Worm (Caenorhabditis elegans) whole organism, L1 larva: Measurements from ENCODE around the gene rha-2.

ENCODE experiments used
- C04F5.9 ChIP-seq: sonication (generic microtip); optimal IDR thresholded peaks from 2 replicates; lab custom pipeline; 2016; ENCODE audit warnings: missing genetic modification characterization, missing compliant biosample characterization
- F16B12.6 ChIP-seq: fragments of 150-350 bp; optimal IDR thresholded peaks from 2 replicates; lab custom pipeline; 2014; ENCODE audit warnings: missing biosample characterization, missing genetic modification characterization
- aha-1 ChIP-seq: fragments of 150-350 bp; optimal IDR thresholded peaks from 2 replicates; lab custom pipeline; 2014; ENCODE audit warnings: missing biosample characterization, missing genetic modification characterization
- aly-2 ChIP-seq: fragments of 150-350 bp; optimal IDR thresholded peaks from 2 replicates; lab custom pipeline; 2014; ENCODE audit warnings: missing biosample characterization, missing genetic modification characterization
- ama-1 ChIP-seq: fragments of 150-350 bp; optimal IDR thresholded peaks from 2 replicates; lab custom pipeline; 2014
- blmp-1 ChIP-seq: fragments of 150-350 bp; optimal IDR thresholded peaks from 2 replicates; lab custom pipeline; 2014; ENCODE audit warnings: missing biosample characterization, missing genetic modification characterization
- ceh-8 ChIP-seq: fragments of 200-800 bp; sonication (Bioruptor generic); optimal IDR thresholded peaks from 2 replicates; lab custom pipeline; 2018; ENCODE audit warnings: mild to moderate bottlenecking, missing genetic modification characterization, moderate library complexity, missing compliant biosample characterization
- ceh-88 ChIP-seq: fragments of 200-800 bp; sonication (Bioruptor generic); IDR thresholded peaks from 2 replicates; pipeline ENCODE4 v1.3.6; 2022; ENCODE audit warnings: missing genetic modification characterization, missing compliant biosample characterization
- ces-1 ChIP-seq: fragments of 150-350 bp; optimal IDR thresholded peaks from 2 replicates; lab custom pipeline; 2014; ENCODE audit warnings: missing biosample characterization, missing genetic modification reagents, missing genetic modification characterization
- dpl-1 ChIP-seq, 3 experiments: fragments of 150-350 bp in 2 of 3; sonication (generic microtip) in 1 of 3; optimal IDR thresholded peaks; 2 replicates each; lab custom pipeline; 2014 to 2017; ENCODE audit warnings: missing biosample characterization in 3 of 3, missing genetic modification characterization in 3 of 3, missing genetic modification reagents in 3 of 3
- dsc-1 ChIP-seq: sonication (generic microtip); optimal IDR thresholded peaks from 2 replicates; lab custom pipeline; 2016; ENCODE audit warnings: mild to moderate bottlenecking, missing genetic modification characterization, missing compliant biosample characterization
- efl-3 ChIP-seq: fragments of 200-800 bp; sonication (Bioruptor generic); optimal IDR thresholded peaks from 2 replicates; lab custom pipeline; 2018; ENCODE audit warnings: mild to moderate bottlenecking, missing genetic modification characterization, missing compliant biosample characterization
- egl-13 ChIP-seq: sonication (generic microtip); optimal IDR thresholded peaks from 2 replicates; lab custom pipeline; 2016; ENCODE audit warnings: missing genotype, missing genetic modification reagents, missing genetic modification characterization, missing compliant biosample characterization
- elt-2 ChIP-seq: sonication (generic microtip); optimal IDR thresholded peaks from 2 replicates; lab custom pipeline; 2016; ENCODE audit warnings: missing genetic modification characterization, mild to moderate bottlenecking, inconsistent platforms, missing compliant biosample characterization, missing genetic modification reagents
- elt-3 ChIP-seq, 6 experiments: fragments of 150-350 bp in 1 of 6; sonication (generic microtip); optimal IDR thresholded peaks; 2 replicates each; lab custom pipeline; 2017 to 2018; ENCODE audit warnings: missing biosample characterization in 6 of 6, missing genetic modification characterization in 6 of 6, inconsistent platforms in 1 of 6
- fkh-10 ChIP-seq: sonication (generic microtip); optimal IDR thresholded peaks from 2 replicates; lab custom pipeline; 2017; ENCODE audit warnings: missing biosample characterization, missing genetic modification reagents, missing genetic modification characterization
- fkh-4 ChIP-seq: sonication (generic microtip); optimal IDR thresholded peaks from 2 replicates; lab custom pipeline; 2016; ENCODE audit warnings: missing compliant biosample characterization, missing genetic modification characterization, borderline replicate concordance
- fos-1 ChIP-seq: fragments of 150-350 bp; optimal IDR thresholded peaks from 2 replicates; lab custom pipeline; 2014; ENCODE audit warnings: missing biosample characterization, missing genetic modification characterization
- hlh-4 ChIP-seq: sonication (generic microtip); optimal IDR thresholded peaks from 2 replicates; lab custom pipeline; 2016; ENCODE audit warnings: mild to moderate bottlenecking, missing genetic modification characterization, missing compliant biosample characterization
- hpl-2 ChIP-seq: fragments of 150-350 bp; optimal IDR thresholded peaks from 2 replicates; lab custom pipeline; 2014; ENCODE audit warnings: missing biosample characterization, missing genetic modification reagents, missing genetic modification characterization
- irx-1 ChIP-seq: sonication (generic microtip); optimal IDR thresholded peaks from 2 replicates; lab custom pipeline; 2016; ENCODE audit warnings: missing genetic modification characterization, missing compliant biosample characterization
- isw-1 ChIP-seq: fragments of 200-800 bp; sonication (Bioruptor generic); IDR thresholded peaks from 2 replicates; pipeline ENCODE4 v1.3.6; 2022; ENCODE audit warnings: missing genetic modification characterization, missing compliant biosample characterization
- jun-1 ChIP-seq: fragments of 150-350 bp; optimal IDR thresholded peaks from 2 replicates; lab custom pipeline; 2014; ENCODE audit warnings: missing biosample characterization, missing genetic modification reagents, missing genetic modification characterization
- lin-35 ChIP-seq, 2 experiments: fragments of 150-350 bp; optimal IDR thresholded peaks; 2 replicates each; lab custom pipeline; 2014; ENCODE audit warnings: missing biosample characterization in 2 of 2, missing genetic modification characterization in 2 of 2, missing genetic modification reagents in 2 of 2
- lin-39 ChIP-seq: fragments of 150-350 bp; optimal IDR thresholded peaks from 2 replicates; lab custom pipeline; 2014; ENCODE audit warnings: missing biosample characterization, missing genetic modification reagents, missing genetic modification characterization
- lir-3 ChIP-seq: sonication (generic microtip); optimal IDR thresholded peaks from 2 replicates; lab custom pipeline; 2016; ENCODE audit warnings: mild to moderate bottlenecking, missing genetic modification characterization, moderate library complexity, missing compliant biosample characterization; ENCODE audit not compliant: poor library complexity
- lsy-2 ChIP-seq, 2 experiments: fragments of 150-350 bp; optimal IDR thresholded peaks; 2 replicates each; lab custom pipeline; 2014; ENCODE audit warnings: missing biosample characterization in 2 of 2, missing genetic modification characterization in 2 of 2
- mef-2 ChIP-seq: fragments of 150-350 bp; optimal IDR thresholded peaks from 2 replicates; lab custom pipeline; 2014; ENCODE audit warnings: missing biosample characterization, missing genetic modification characterization
- nhr-11 ChIP-seq: fragments of 150-350 bp; optimal IDR thresholded peaks from 2 replicates; lab custom pipeline; 2014; ENCODE audit warnings: missing biosample characterization, missing genetic modification characterization
- nhr-237 ChIP-seq: fragments of 150-350 bp; optimal IDR thresholded peaks from 2 replicates; lab custom pipeline; 2014; ENCODE audit warnings: missing biosample characterization, missing genetic modification characterization
- nhr-47 ChIP-seq: sonication (generic microtip); optimal IDR thresholded peaks from 2 replicates; lab custom pipeline; 2016; ENCODE audit warnings: mild to moderate bottlenecking, missing genetic modification characterization, moderate library complexity, missing compliant biosample characterization
- nhr-71 ChIP-seq: sonication (generic microtip); optimal IDR thresholded peaks from 2 replicates; lab custom pipeline; 2016; ENCODE audit warnings: mild to moderate bottlenecking, missing genetic modification characterization, moderate library complexity, missing compliant biosample characterization
- nhr-90 ChIP-seq: sonication (generic microtip); optimal IDR thresholded peaks from 2 replicates; lab custom pipeline; 2016; ENCODE audit warnings: mild to moderate bottlenecking, missing genetic modification characterization, missing compliant biosample characterization; ENCODE audit not compliant: poor library complexity
- pag-3 ChIP-seq: sonication (generic microtip); optimal IDR thresholded peaks from 2 replicates; lab custom pipeline; 2017; ENCODE audit warnings: missing genetic modification characterization, mild to moderate bottlenecking, missing compliant biosample characterization, antibody characterized with exemption, borderline replicate concordance; ENCODE audit not compliant: insufficient read depth
- pqm-1 ChIP-seq: sonication (generic microtip); optimal IDR thresholded peaks from 3 replicates; lab custom pipeline; 2017; ENCODE audit warnings: missing biosample characterization, missing genetic modification characterization
- rnt-1 ChIP-seq: sonication (generic microtip); optimal IDR thresholded peaks from 2 replicates; lab custom pipeline; 2016; ENCODE audit warnings: mild to moderate bottlenecking, missing genetic modification characterization, moderate library complexity, missing compliant biosample characterization
- snpc-4 ChIP-seq: fragments of 150-350 bp; optimal IDR thresholded peaks from 2 replicates; lab custom pipeline; 2014; ENCODE audit warnings: missing biosample characterization, missing genetic modification characterization
- swsn-7 ChIP-seq: sonication (generic microtip); optimal IDR thresholded peaks from 2 replicates; lab custom pipeline; 2016; ENCODE audit warnings: missing genetic modification characterization, missing compliant biosample characterization
- tbx-2 ChIP-seq: sonication (generic microtip); optimal IDR thresholded peaks from 2 replicates; lab custom pipeline; 2016; ENCODE audit warnings: missing genetic modification characterization, missing compliant biosample characterization
- tlp-1 ChIP-seq: fragments of 150-350 bp; optimal IDR thresholded peaks from 2 replicates; lab custom pipeline; 2014; ENCODE audit warnings: missing biosample characterization, missing genetic modification characterization
- unc-30 ChIP-seq: sonication (generic microtip); optimal IDR thresholded peaks from 2 replicates; lab custom pipeline; 2017; ENCODE audit warnings: missing biosample characterization, missing genetic modification characterization
- unc-62 ChIP-seq: fragments of 150-350 bp; optimal IDR thresholded peaks from 2 replicates; lab custom pipeline; 2014; ENCODE audit warnings: missing biosample characterization, missing genetic modification reagents, missing genetic modification characterization
- unc-86 ChIP-seq: sonication (generic microtip); optimal IDR thresholded peaks from 2 replicates; lab custom pipeline; 2016; ENCODE audit warnings: missing genetic modification characterization, missing compliant biosample characterization
- xbp-1 ChIP-seq: sonication (generic microtip); optimal IDR thresholded peaks from 2 replicates; lab custom pipeline; 2016; ENCODE audit warnings: missing genetic modification characterization, missing compliant biosample characterization
- zag-1 ChIP-seq: fragments of 150-350 bp; optimal IDR thresholded peaks from 2 replicates; lab custom pipeline; 2014; ENCODE audit warnings: missing biosample characterization, missing genetic modification characterization
- zip-4 ChIP-seq: fragments of 200-800 bp; sonication (Bioruptor generic); optimal IDR thresholded peaks from 2 replicates; lab custom pipeline; 2018; ENCODE audit warnings: mild to moderate bottlenecking, missing genetic modification characterization, moderate library complexity, missing compliant biosample characterization
- ztf-11 ChIP-seq, 2 experiments: sonication (generic microtip); optimal IDR thresholded peaks; 2 replicates each; lab custom pipeline; 2016 to 2017; ENCODE audit warnings: missing genetic modification characterization in 2 of 2, missing biosample characterization in 1 of 2, missing compliant biosample characterization in 1 of 2

rha-2 gene

ce11 chrIII:8630833-8631232, 16.5 kb upstream of the rha-2 start, which contains the start of gene dnj-10 (continued):
- TF ChIP-seq ama-1 (no peak), efl-3 (GFP tag; lab: Kevin White, UChicago) (no peak), blmp-1 (tag; lab: Kevin White, UChicago) (peak; percentile 67), jun-1 (tag; lab: Kevin White, UChicago) (no peak), dpl-1 (GFP tag; optimal IDR thresholded peaks at IDR 0.05; lab: Kevin White, UChicago) (peak; percentile 81 to 94 (median 87)), aha-1 (tag; lab: Kevin White, UChicago) (no peak), rnt-1 (peak; percentile 52), hlh-4 (tag; lab: Kevin White, UChicago) (no peak), ztf-11 (tag; optimal IDR thresholded peaks at IDR 0.05; lab: Kevin White, UChicago) (no peak), elt-3 (tag; optimal IDR thresholded peaks at IDR 0.05; lab: Kevin White, UChicago) (peak in 1 of 6 experiments; percentile 31), lsy-2 (tag; optimal IDR thresholded peaks at IDR 0.05; lab: Kevin White, UChicago) (peak; percentile 85 to 86), nhr-237 (tag; lab: Kevin White, UChicago) (no peak), F16B12.6 (tag; lab: Kevin White, UChicago) (peak; percentile 87), nhr-47 (peak; percentile 72), nhr-71 (tag; lab: Kevin White, UChicago) (peak; percentile 78), unc-30 (tag; lab: Kevin White, UChicago) (no peak), hpl-2 (GFP tag; lab: Kevin White, UChicago) (no peak), lin-35 (GFP tag; optimal IDR thresholded peaks at IDR 0.05; lab: Kevin White, UChicago) (peak; percentile 92 to 94), lir-3 (tag; lab: Kevin White, UChicago) (no peak), unc-62 (GFP tag; lab: Kevin White, UChicago) (no peak), swsn-7 (peak; percentile 62), mef-2 (tag; lab: Kevin White, UChicago) (no peak), irx-1 (tag; lab: Kevin White, UChicago) (peak; percentile 57), elt-2 (tag; lab: Kevin White, UChicago) (no peak), fkh-10 (peak; percentile 3), ceh-8 (no peak), zip-4 (GFP tag; lab: Kevin White, UChicago) (no peak), snpc-4 (tag; lab: Kevin White, UChicago) (peak; percentile 47), tlp-1 (no peak), xbp-1 (tag; lab: Kevin White, UChicago) (peak; percentile 72), fkh-4 (no peak), ceh-88 (GFP tag; lab: Robert Waterston, UW) (peak; percentile 12; the same call in 1 of the 2 replicates), aly-2 (no peak), pqm-1 (tag; lab: Kevin White, UChicago) (no peak), pag-3 (tag; lab: Kevin White, UChicago) (no peak), C04F5.9 (no peak), isw-1 (GFP tag; lab: Robert Waterston, UW) (peak; percentile 51), nhr-11 (tag; lab: Kevin White, UChicago) (no peak), zag-1 (tag; lab: Kevin White, UChicago) (no peak), tbx-2 (tag; lab: Kevin White, UChicago) (peak; percentile 67), egl-13 (tag; lab: Kevin White, UChicago) (peak; percentile 21), ces-1 (no peak), dsc-1 (tag; lab: Kevin White, UChicago) (no peak), nhr-90 (tag; lab: Kevin White, UChicago) (peak; percentile 45), unc-86 (peak; percentile 54), lin-39 (tag; lab: Kevin White, UChicago) (peak; percentile 50), fos-1 (tag; lab: Kevin White, UChicago) (no peak)
